Worm (Caenorhabditis elegans): ENCODE data around the gene ZK1073.2.

ZK1073.2 gene

DNA sequence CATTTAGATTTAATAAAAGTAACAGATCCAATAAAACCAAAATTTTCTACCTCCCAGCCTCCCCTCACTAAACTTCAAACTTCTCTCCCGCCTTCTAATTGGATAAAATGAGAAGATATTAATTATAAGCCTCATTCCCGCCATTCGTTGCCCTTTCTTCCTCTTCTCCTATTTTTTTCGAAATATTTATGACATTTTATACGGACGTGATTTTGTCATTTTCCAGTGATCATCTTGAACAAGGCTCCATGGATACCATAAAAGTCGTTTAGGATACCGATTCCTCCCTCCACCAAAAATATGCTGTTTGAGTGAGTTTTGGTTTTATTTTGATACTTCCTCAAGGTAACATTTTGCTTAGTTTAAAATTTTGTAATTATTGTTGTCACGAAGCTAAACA, at the start of gene ZK1073.2:
Gene ZK1073.2, plus strand, starts transcription at position 301 of the 400 bp plus-strand sequence.
- TF ChIP-seq mls-2 (tag; optimal IDR thresholded peaks at IDR 0.05), result no peak
- no peak for TF ChIP-seq blmp-1 (tag; optimal IDR thresholded peaks at IDR 0.05)
- no peak for TF ChIP-seq ceh-43 (GFP tag; optimal IDR thresholded peaks at IDR 0.05)
- TF ChIP-seq flh-1 (GFP tag; optimal IDR thresholded peaks at IDR 0.05), result no peak
- TF ChIP-seq hlh-1 (tag; optimal IDR thresholded peaks at IDR 0.05), result no peak
- no peak for TF ChIP-seq pha-4 (tag; optimal IDR thresholded peaks at IDR 0.05)
- no peak for TF ChIP-seq cnd-1 (tag; optimal IDR thresholded peaks at IDR 0.05)
- TF ChIP-seq unc-62 (GFP tag; optimal IDR thresholded peaks at IDR 0.05), result no peak
- no peak for TF ChIP-seq bed-3 (GFP tag; optimal IDR thresholded peaks at IDR 0.05)
- TF ChIP-seq ham-2 (GFP tag; optimal IDR thresholded peaks at IDR 0.05), result no peak
- no peak for TF ChIP-seq lin-13 (tag; optimal IDR thresholded peaks at IDR 0.05)
- TF ChIP-seq ceh-39 (tag; optimal IDR thresholded peaks at IDR 0.05), result no peak
- no peak for TF ChIP-seq lsy-2 (tag; optimal IDR thresholded peaks at IDR 0.05)
- no peak for TF ChIP-seq nhr-76 (tag; optimal IDR thresholded peaks at IDR 0.05)

DNA sequence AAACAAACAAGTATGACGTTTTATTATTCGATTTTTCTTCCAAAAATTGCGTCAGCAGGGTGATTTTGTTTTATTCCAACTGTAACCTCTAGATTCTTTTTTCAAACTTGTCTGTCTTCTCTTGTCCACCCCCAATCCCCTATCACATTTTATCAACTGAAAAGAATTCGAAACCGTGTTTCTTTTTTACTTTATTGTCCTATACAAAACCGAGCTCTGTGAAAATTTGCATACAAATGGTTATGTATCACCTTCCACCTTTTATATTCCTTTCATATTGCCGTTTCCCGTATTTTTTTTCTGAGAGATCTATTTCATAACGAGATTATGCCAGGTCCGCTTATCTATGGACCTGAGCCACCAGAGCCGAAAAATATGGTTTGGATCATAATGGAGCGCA, 48.3 kb upstream of the ZK1073.2 start, which contains the start of gene T27A8.7:
Gene T27A8.7, plus strand, starts transcription at position 301 of the 400 bp plus-strand sequence.
- TF ChIP-seq nhr-76 (tag; optimal IDR thresholded peaks at IDR 0.05), result no peak
- TF ChIP-seq ceh-83 (GFP tag; optimal IDR thresholded peaks at IDR 0.05), result no peak
- no peak for TF ChIP-seq pha-4 (tag; optimal IDR thresholded peaks at IDR 0.05)
- no peak for TF ChIP-seq elt-1 (tag; optimal IDR thresholded peaks at IDR 0.05; ENCODE audit: borderline replicate concordance, insufficient read depth)
- no peak for TF ChIP-seq mab-5 (tag; optimal IDR thresholded peaks at IDR 0.05)
- TF ChIP-seq bed-3 (GFP tag; optimal IDR thresholded peaks at IDR 0.05), result no peak
- TF ChIP-seq nhr-28 (tag; optimal IDR thresholded peaks at IDR 0.05), result no peak
- TF ChIP-seq mep-1 (tag; optimal IDR thresholded peaks at IDR 0.05), result no peak
- no peak for TF ChIP-seq ces-1 (GFP tag; optimal IDR thresholded peaks at IDR 0.05)
- no peak for TF ChIP-seq flh-1 (GFP tag; optimal IDR thresholded peaks at IDR 0.05)
- no peak for TF ChIP-seq unc-120 (tag; optimal IDR thresholded peaks at IDR 0.05; ENCODE audit: poor library complexity, severe bottlenecking)
- no peak for TF ChIP-seq blmp-1 (tag; optimal IDR thresholded peaks at IDR 0.05)

DNA sequence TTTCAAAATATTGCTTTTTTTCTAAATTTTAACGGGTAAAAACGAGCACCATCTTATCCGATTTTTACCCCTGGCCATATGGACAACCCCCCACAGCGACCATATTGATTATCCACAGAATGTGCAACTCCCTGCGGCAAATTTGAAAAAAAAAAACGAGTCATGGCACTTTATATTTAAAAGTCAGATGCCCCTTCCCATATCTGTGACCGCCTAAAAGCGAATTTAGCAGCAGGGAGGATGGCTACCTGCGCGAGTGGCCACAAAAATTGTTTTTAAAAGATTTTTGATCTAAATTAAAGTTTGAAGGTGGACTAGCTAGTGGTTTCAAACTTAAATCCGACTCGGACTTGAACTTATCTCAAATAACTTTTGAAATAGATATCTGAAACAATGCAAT, 47.1 kb upstream of the ZK1073.2 start:
- peak; percentile 75 for TF ChIP-seq drap-1 (GFP tag; optimal IDR thresholded peaks at IDR 0.05)
- TF ChIP-seq elt-1 (tag; optimal IDR thresholded peaks at IDR 0.05; ENCODE audit: borderline replicate concordance, insufficient read depth), result peak; percentile 53
- TF ChIP-seq ceh-39 (tag; optimal IDR thresholded peaks at IDR 0.05), result peak; percentile 68
- peak; percentile 80 for TF ChIP-seq lin-13 (tag; optimal IDR thresholded peaks at IDR 0.05)
- TF ChIP-seq blmp-1 (tag; optimal IDR thresholded peaks at IDR 0.05), result peak; percentile 6
- no peak for TF ChIP-seq bed-3 (GFP tag; optimal IDR thresholded peaks at IDR 0.05)
- peak; percentile 70 for TF ChIP-seq unc-39 (tag; optimal IDR thresholded peaks at IDR 0.05)
- peak; percentile 86 for TF ChIP-seq ces-1 (GFP tag; optimal IDR thresholded peaks at IDR 0.05)
- TF ChIP-seq sem-2 (GFP tag; optimal IDR thresholded peaks at IDR 0.05), result no peak
- TF ChIP-seq unc-120 (tag; optimal IDR thresholded peaks at IDR 0.05; ENCODE audit: poor library complexity, severe bottlenecking), result peak; percentile 59
- TF ChIP-seq tbx-8 (GFP tag; optimal IDR thresholded peaks at IDR 0.05), result no peak
- no peak for TF ChIP-seq nhr-28 (tag; optimal IDR thresholded peaks at IDR 0.05)
- no peak for TF ChIP-seq nhr-76 (tag; optimal IDR thresholded peaks at IDR 0.05)
- TF ChIP-seq hlh-1 (tag; optimal IDR thresholded peaks at IDR 0.05), result peak; percentile 93
- TF ChIP-seq ztf-11 (tag; optimal IDR thresholded peaks at IDR 0.05), result no peak
- TF ChIP-seq M03D4.4 (tag; optimal IDR thresholded peaks at IDR 0.05), result no peak
- TF ChIP-seq ham-2 (GFP tag; optimal IDR thresholded peaks at IDR 0.05), result no peak
- TF ChIP-seq cnd-1 (tag; optimal IDR thresholded peaks at IDR 0.05), result no peak
- TF ChIP-seq mab-5 (tag; optimal IDR thresholded peaks at IDR 0.05), result peak; percentile 88
- peak; percentile 83 for TF ChIP-seq pha-4 (tag; optimal IDR thresholded peaks at IDR 0.05)
- peak; percentile 98 for TF ChIP-seq nhr-237 (tag; optimal IDR thresholded peaks at IDR 0.05)
- peak; percentile 67 for TF ChIP-seq unc-62 (GFP tag; optimal IDR thresholded peaks at IDR 0.05)
- peak; percentile 83 for TF ChIP-seq lsy-2 (tag; optimal IDR thresholded peaks at IDR 0.05)
- no peak for TF ChIP-seq ceh-83 (GFP tag; optimal IDR thresholded peaks at IDR 0.05)
- peak; percentile 63 for TF ChIP-seq sptf-1 (tag; optimal IDR thresholded peaks at IDR 0.05)
- peak; percentile 71 for TF ChIP-seq elt-3 (tag; optimal IDR thresholded peaks at IDR 0.05)
- peak; percentile 28 for TF ChIP-seq nhr-12 (tag; optimal IDR thresholded peaks at IDR 0.05)
- TF ChIP-seq nhr-2 (tag; optimal IDR thresholded peaks at IDR 0.05), result no peak
- no peak for TF ChIP-seq lin-32 (GFP tag; optimal IDR thresholded peaks at IDR 0.05)
- TF ChIP-seq snpc-4 (tag; optimal IDR thresholded peaks at IDR 0.05), result no peak
- no peak for TF ChIP-seq zip-8 (tag; optimal IDR thresholded peaks at IDR 0.05)
- TF ChIP-seq flh-1 (GFP tag; optimal IDR thresholded peaks at IDR 0.05), result no peak
- peak; percentile 80 for TF ChIP-seq mep-1 (tag; optimal IDR thresholded peaks at IDR 0.05)
- TF ChIP-seq ceh-43 (GFP tag; optimal IDR thresholded peaks at IDR 0.05), result no peak
- TF ChIP-seq mls-2 (tag; optimal IDR thresholded peaks at IDR 0.05), result peak; percentile 5

Data from whole organism, mixed stage, embryonic.